Worm (Caenorhabditis elegans): ENCODE measurements around the gene glb-6.
A peak's percentile ranks its signal among the peaks of the same experiment; 100 is the strongest.

Gene glb-6

ce11 chrV:5580517-5580916 lies 10.2 kb upstream of the glb-6 start (continued):
- TF ChIP-seq mep-1 (tag; optimal IDR thresholded peaks at IDR 0.05) (peak; percentile 71), nhr-11 (tag; optimal IDR thresholded peaks at IDR 0.05) (peak; percentile 3), lin-1 (GFP tag; IDR thresholded peaks at IDR 0.05) (no peak), cey-2 (tag; optimal IDR thresholded peaks at IDR 0.05; ENCODE audit: borderline replicate concordance, insufficient read depth) (no peak), dve-1 (tag; optimal IDR thresholded peaks at IDR 0.05; ENCODE audit: insufficient read depth) (peak; percentile 71), daf-8 (GFP tag; IDR thresholded peaks at IDR 0.05) (no peak), dmd-6 (GFP tag; IDR thresholded peaks at IDR 0.05) (no peak), lin-38 (GFP tag; IDR thresholded peaks at IDR 0.05) (no peak), lin-39 (tag; optimal IDR thresholded peaks at IDR 0.05) (no peak), spr-1 (tag; optimal IDR thresholded peaks at IDR 0.05) (no peak), tra-1 (GFP tag; IDR thresholded peaks at IDR 0.05) (no peak), dpl-1 (GFP tag; optimal IDR thresholded peaks at IDR 0.05) (peak; percentile 43), nhr-6 (tag; optimal IDR thresholded peaks at IDR 0.05) (peak; percentile 24), lir-3 (tag; optimal IDR thresholded peaks at IDR 0.05) (no peak), php-3 (GFP tag; IDR thresholded peaks at IDR 0.05) (no peak), Y105C5A.15 (GFP tag; IDR thresholded peaks at IDR 0.05) (no peak), nhr-111 (GFP tag; optimal IDR thresholded peaks at IDR 0.05) (no peak), ZK337.2 (GFP tag; IDR thresholded peaks at IDR 0.05) (no peak), rbr-2 (tag; optimal IDR thresholded peaks at IDR 0.05) (peak; percentile 48), T20F7.1 (GFP tag; optimal IDR thresholded peaks at IDR 0.05) (no peak), F44E2.7 (GFP tag; IDR thresholded peaks at IDR 0.05) (no peak), nhr-77 (tag; optimal IDR thresholded peaks at IDR 0.05) (no peak), lin-15B (tag; optimal IDR thresholded peaks at IDR 0.05) (no peak), daf-19 (GFP tag; conservative IDR thresholded peaks at IDR 0.05) (no peak), gei-8 (GFP tag; optimal IDR thresholded peaks at IDR 0.05) (no peak), nhr-41 (GFP tag; IDR thresholded peaks at IDR 0.05) (no peak), zip-11 (GFP tag; IDR thresholded peaks at IDR 0.05) (no peak), nhr-10 (tag; optimal IDR thresholded peaks at IDR 0.05) (no peak), dmd-8 (GFP tag; IDR thresholded peaks at IDR 0.05) (no peak), ceh-28 (tag; optimal IDR thresholded peaks at IDR 0.05) (peak; percentile 58), nhr-42 (GFP tag; IDR thresholded peaks at IDR 0.05) (no peak), nhr-76 (tag; optimal IDR thresholded peaks at IDR 0.05) (no peak), zfp-2 (tag; optimal IDR thresholded peaks at IDR 0.05) (no peak), hlh-30 (tag; optimal IDR thresholded peaks at IDR 0.05; ENCODE audit: insufficient read depth) (peak; percentile 41), egl-43 (GFP tag; IDR thresholded peaks at IDR 0.05) (no peak), ceh-62 (tag; optimal IDR thresholded peaks at IDR 0.05) (no peak), duxl-1 (tag; optimal IDR thresholded peaks at IDR 0.05; ENCODE audit: poor library complexity) (no peak), mxl-2 (GFP tag; conservative IDR thresholded peaks at IDR 0.05) (no peak), F26F4.8 (GFP tag; conservative IDR thresholded peaks at IDR 0.05) (no peak), Y48G9A.11 (GFP tag; IDR thresholded peaks at IDR 0.05) (no peak), ctbp-1 (GFP tag; IDR thresholded peaks at IDR 0.05) (no peak), vab-7 (GFP tag; IDR thresholded peaks at IDR 0.05) (no peak), madf-5 (GFP tag; IDR thresholded peaks at IDR 0.05) (no peak), dmd-9 (GFP tag; IDR thresholded peaks at IDR 0.05) (no peak), jun-1 (tag; optimal IDR thresholded peaks at IDR 0.05) (no peak), skn-1 (tag; optimal IDR thresholded peaks at IDR 0.05) (no peak), saeg-2 (GFP tag; IDR thresholded peaks at IDR 0.05) (no peak), snpc-1.2 (GFP tag; IDR thresholded peaks at IDR 0.05) (no peak), ces-1 (GFP tag; optimal IDR thresholded peaks at IDR 0.05) (no peak), F37D6.2 (tag; optimal IDR thresholded peaks at IDR 0.05) (no peak), T26A8.4 (GFP tag; IDR thresholded peaks at IDR 0.05) (no peak), madf-9 (GFP tag; conservative IDR thresholded peaks at IDR 0.05) (no peak), ceh-44 (GFP tag; IDR thresholded peaks at IDR 0.05) (no peak)

Data from whole organism, L4 larva.